Fruit fly (Drosophila melanogaster) whole organism, embryonic: Measurements from ENCODE around the gene TH1.

ENCODE experiments used
- Ada2b ChIP-seq: fragments of 200-800 bp; sonication (Bioruptor generic); IDR thresholded peaks from 2 replicates; pipeline ENCODE4 v1.3.6; 2022; ENCODE audit warnings: missing biosample characterization, missing genetic modification characterization
- Bdp1 ChIP-seq: fragments of 200-800 bp; sonication (Bioruptor generic); optimal IDR thresholded peaks from 3 replicates; lab custom pipeline; 2016; ENCODE audit warnings: missing biosample characterization, missing genetic modification characterization
- CG11085 ChIP-seq: fragments of 200-800 bp; sonication (Bioruptor generic); IDR thresholded peaks from 2 replicates; pipeline ENCODE4 v1.3.6; 2022; ENCODE audit warnings: missing biosample characterization, missing genetic modification characterization
- CG11695 ChIP-seq: fragments of 200-800 bp; sonication (Bioruptor generic); IDR thresholded peaks from 3 replicates; pipeline ENCODE4 v1.3.6; 2022; ENCODE audit warnings: missing biosample characterization, missing genetic modification characterization
- CG12104 ChIP-seq: fragments of 200-800 bp; sonication (Bioruptor generic); optimal IDR thresholded peaks from 3 replicates; lab custom pipeline; 2016; ENCODE audit warnings: missing biosample characterization, missing genetic modification characterization
- CG12299 ChIP-seq: fragments of 200-800 bp; sonication (Bioruptor generic); optimal IDR thresholded peaks from 2 replicates; lab custom pipeline; 2018; ENCODE audit warnings: missing biosample characterization, mild to moderate bottlenecking, missing genetic modification characterization
- CG13424 ChIP-seq: fragments of 200-800 bp; sonication (Bioruptor generic); optimal IDR thresholded peaks from 2 replicates; lab custom pipeline; 2019; ENCODE audit warnings: missing biosample characterization, mild to moderate bottlenecking, missing genetic modification characterization, moderate library complexity
- CG14667 ChIP-seq: fragments of 200-800 bp; sonication (Bioruptor generic); IDR thresholded peaks from 2 replicates; pipeline ENCODE4 v1.3.6; 2022; ENCODE audit warnings: missing biosample characterization, missing genetic modification characterization
- CG2116 ChIP-seq: fragments of 200-800 bp; sonication (Bioruptor generic); optimal IDR thresholded peaks from 3 replicates; lab custom pipeline; 2018; ENCODE audit warnings: missing biosample characterization, mild to moderate bottlenecking, missing genetic modification characterization
- CG31224 ChIP-seq: fragments of 200-800 bp; sonication (Bioruptor generic); IDR thresholded peaks from 2 replicates; pipeline ENCODE4 v1.3.6; 2022; ENCODE audit warnings: missing biosample characterization, missing genetic modification characterization
- CG4404 ChIP-seq: fragments of 200-800 bp; sonication (Bioruptor generic); IDR thresholded peaks from 2 replicates; pipeline ENCODE4 v1.3.6; 2022; ENCODE audit warnings: missing biosample characterization, missing genetic modification characterization
- CG4424 ChIP-seq: fragments of 200-800 bp; sonication (Bioruptor generic); optimal IDR thresholded peaks from 3 replicates; lab custom pipeline; 2016; ENCODE audit warnings: missing biosample characterization, missing genetic modification characterization
- CG7839 ChIP-seq: fragments of 200-800 bp; sonication (Bioruptor generic); optimal IDR thresholded peaks from 3 replicates; lab custom pipeline; 2018; ENCODE audit warnings: missing biosample characterization, mild to moderate bottlenecking, missing genetic modification characterization, moderate library complexity
- CG8281 ChIP-seq: fragments of 200-800 bp; sonication (Bioruptor generic); optimal IDR thresholded peaks from 2 replicates; lab custom pipeline; 2018; ENCODE audit warnings: missing biosample characterization, mild to moderate bottlenecking, missing genetic modification characterization, moderate library complexity
- D ChIP-seq, 2 experiments: fragments of 200-800 bp in 1 of 2; fragments of >200 bp in 1 of 2; sonication (Bioruptor generic) in 1 of 2; optimal IDR thresholded peaks; 2 replicates in 1 of 2; 3 replicates in 1 of 2; lab custom pipeline; 2017; ENCODE audit warnings: mild to moderate bottlenecking in 1 of 2, missing biosample characterization in 1 of 2, missing genetic modification characterization in 1 of 2, missing genetic modification reagents in 1 of 2
- Dbx ChIP-seq: fragments of 200-800 bp; sonication (Bioruptor generic); IDR thresholded peaks from 3 replicates; pipeline ENCODE4 v1.3.6; 2022; ENCODE audit warnings: missing biosample characterization, missing genetic modification characterization
- Dek ChIP-seq: fragments of 200-800 bp; sonication (Bioruptor generic); optimal IDR thresholded peaks from 3 replicates; lab custom pipeline; 2019; ENCODE audit warnings: missing biosample characterization, mild to moderate bottlenecking, missing genetic modification characterization, moderate library complexity
- Dip2 ChIP-seq: fragments of 200-800 bp; sonication (Bioruptor generic); IDR thresholded peaks from 2 replicates; pipeline ENCODE4 v1.3.6; 2022; ENCODE audit warnings: missing biosample characterization, missing genetic modification characterization
- Eip74EF ChIP-seq, 2 experiments: fragments of 200-800 bp in 1 of 2; fragments of >200 bp in 1 of 2; sonication (Bioruptor generic) in 1 of 2; optimal IDR thresholded peaks; 2 replicates each; lab custom pipeline; 2017 to 2019; ENCODE audit warnings: missing biosample characterization in 2 of 2, missing genetic modification characterization in 2 of 2, mild to moderate bottlenecking in 1 of 2, moderate library complexity in 1 of 2
- Fer3 ChIP-seq: fragments of 200-800 bp; sonication (Bioruptor generic); optimal IDR thresholded peaks from 2 replicates; lab custom pipeline; 2018; ENCODE audit warnings: missing biosample characterization, mild to moderate bottlenecking, missing genetic modification characterization, moderate library complexity
- HLH4C ChIP-seq: fragments of 200-800 bp; sonication (Bioruptor generic); IDR thresholded peaks from 3 replicates; pipeline ENCODE4 v1.3.6; 2022; ENCODE audit warnings: missing biosample characterization, missing genetic modification characterization; ENCODE audit not compliant: partially characterized antibody
- MESR4 ChIP-seq: fragments of 200-800 bp; sonication (Bioruptor generic); optimal IDR thresholded peaks from 2 replicates; lab custom pipeline; 2018; ENCODE audit warnings: missing biosample characterization, mild to moderate bottlenecking, missing genetic modification characterization, moderate library complexity
- Max ChIP-seq: fragments of 200-800 bp; sonication (Bioruptor generic); optimal IDR thresholded peaks from 2 replicates; lab custom pipeline; 2016; ENCODE audit warnings: missing biosample characterization, mild to moderate bottlenecking, missing genetic modification characterization
- Med ChIP-seq: fragments of 200-800 bp; sonication (Bioruptor generic); peaks from one replicate; lab custom pipeline; 2016; ENCODE audit warnings: missing biosample characterization, missing genetic modification characterization, mild to moderate bottlenecking, inconsistent platforms, moderate library complexity
- NC2β ChIP-seq: fragments of 200-800 bp; sonication (Bioruptor generic); optimal IDR thresholded peaks from 2 replicates; lab custom pipeline; 2016; ENCODE audit warnings: missing biosample characterization, missing genetic modification characterization
- Sin3A ChIP-seq: fragments of >200 bp; optimal IDR thresholded peaks from 2 replicates; lab custom pipeline; 2018
- Spps ChIP-seq: fragments of 200-800 bp; sonication (Bioruptor generic); optimal IDR thresholded peaks from 2 replicates; lab custom pipeline; 2018; ENCODE audit warnings: missing biosample characterization, mild to moderate bottlenecking, missing genetic modification characterization
- TFAM ChIP-seq: fragments of 200-800 bp; sonication (Bioruptor generic); optimal IDR thresholded peaks from 2 replicates; lab custom pipeline; 2017; ENCODE audit warnings: missing biosample characterization, missing genetic modification characterization, inconsistent platforms
- ab ChIP-seq: fragments of 200-800 bp; sonication (Bioruptor generic); optimal IDR thresholded peaks from 2 replicates; lab custom pipeline; 2016; ENCODE audit warnings: missing biosample characterization, missing genetic modification characterization
- amos ChIP-seq: fragments of 200-800 bp; sonication (Bioruptor generic); IDR thresholded peaks from 2 replicates; pipeline ENCODE4 v1.3.6; 2022; ENCODE audit warnings: missing biosample characterization, missing genetic modification characterization; ENCODE audit not compliant: partially characterized antibody
- bab2 ChIP-seq: fragments of 200-800 bp; sonication (Bioruptor generic); optimal IDR thresholded peaks from 2 replicates; lab custom pipeline; 2016; ENCODE audit warnings: missing biosample characterization, missing genetic modification characterization
- bcd ChIP-seq: fragments of 200-800 bp; sonication (Bioruptor generic); optimal IDR thresholded peaks from 2 replicates; lab custom pipeline; 2017; ENCODE audit warnings: missing biosample characterization, mild to moderate bottlenecking, missing genetic modification characterization
- disco-r ChIP-seq: fragments of 200-800 bp; sonication (Bioruptor generic); optimal IDR thresholded peaks from 2 replicates; lab custom pipeline; 2016; ENCODE audit warnings: missing biosample characterization, missing genetic modification characterization
- fd3F ChIP-seq: fragments of 200-800 bp; sonication (Bioruptor generic); optimal IDR thresholded peaks from 2 replicates; lab custom pipeline; 2018; ENCODE audit warnings: missing biosample characterization, mild to moderate bottlenecking, missing genetic modification characterization, moderate library complexity
- gce ChIP-seq: fragments of 200-800 bp; sonication (Bioruptor generic); IDR thresholded peaks from 3 replicates; pipeline ENCODE4 v1.3.6; 2022; ENCODE audit warnings: missing biosample characterization, missing genetic modification characterization
- h ChIP-seq: fragments of >200 bp; optimal IDR thresholded peaks from 2 replicates; lab custom pipeline; 2017
- ham ChIP-seq: fragments of 200-800 bp; sonication (Bioruptor generic); IDR thresholded peaks from 2 replicates; pipeline ENCODE4 v1.3.6; 2022; ENCODE audit warnings: missing biosample characterization, missing genetic modification characterization
- hb ChIP-seq: fragments of 200-800 bp; sonication (Bioruptor generic); IDR thresholded peaks from 3 replicates; pipeline ENCODE4 v1.3.6; 2022; ENCODE audit warnings: missing biosample characterization, missing genetic modification characterization; ENCODE audit not compliant: partially characterized antibody
- kah ChIP-seq: fragments of 200-800 bp; sonication (Bioruptor generic); optimal IDR thresholded peaks from 2 replicates; lab custom pipeline; 2018; ENCODE audit warnings: missing biosample characterization, mild to moderate bottlenecking, missing genetic modification characterization
- kay ChIP-seq: fragments of 200-800 bp; sonication (Bioruptor generic); optimal IDR thresholded peaks from 2 replicates; lab custom pipeline; 2016; ENCODE audit warnings: missing biosample characterization, missing genetic modification characterization
- lbe ChIP-seq: fragments of 200-800 bp; sonication (Bioruptor generic); optimal IDR thresholded peaks from 2 replicates; lab custom pipeline; 2016; ENCODE audit warnings: missing biosample characterization, mild to moderate bottlenecking, missing genetic modification characterization
- mam ChIP-seq: fragments of 200-800 bp; sonication (Bioruptor generic); optimal IDR thresholded peaks from 3 replicates; lab custom pipeline; 2016; ENCODE audit warnings: missing biosample characterization, missing genetic modification characterization
- mld ChIP-seq: fragments of 200-800 bp; sonication (Bioruptor generic); IDR thresholded peaks from 3 replicates; pipeline ENCODE4 v1.3.6; 2022; ENCODE audit warnings: missing biosample characterization, missing genetic modification characterization; ENCODE audit not compliant: partially characterized antibody
- onecut ChIP-seq: fragments of 200-800 bp; sonication (Bioruptor generic); IDR thresholded peaks from 2 replicates; pipeline ENCODE4 v1.3.6; 2022; ENCODE audit warnings: missing biosample characterization, missing genetic modification characterization
- pita ChIP-seq: fragments of 200-800 bp; sonication (Bioruptor generic); optimal IDR thresholded peaks from 2 replicates; lab custom pipeline; 2017; ENCODE audit warnings: missing biosample characterization, mild to moderate bottlenecking, missing genetic modification characterization
- pros ChIP-seq: fragments of 200-800 bp; sonication (Bioruptor generic); optimal IDR thresholded peaks from 3 replicates; lab custom pipeline; 2019; ENCODE audit warnings: missing biosample characterization, mild to moderate bottlenecking, missing genetic modification characterization, moderate library complexity
- psq ChIP-seq: fragments of 200-800 bp; sonication (Bioruptor generic); optimal IDR thresholded peaks from 2 replicates; lab custom pipeline; 2017; ENCODE audit warnings: missing biosample characterization, missing genetic modification characterization
- sisA ChIP-seq: fragments of 200-800 bp; sonication (Bioruptor generic); IDR thresholded peaks from 2 replicates; pipeline ENCODE4 v1.3.6; 2022; ENCODE audit warnings: missing biosample characterization, missing genetic modification characterization
- slp2 ChIP-seq: fragments of 200-800 bp; sonication (Bioruptor generic); optimal IDR thresholded peaks from 2 replicates; lab custom pipeline; 2016; ENCODE audit warnings: missing biosample characterization, missing genetic modification characterization
- so ChIP-seq: fragments of 200-800 bp; sonication (Bioruptor generic); IDR thresholded peaks from 3 replicates; pipeline ENCODE4 v1.3.6; 2022; ENCODE audit warnings: missing biosample characterization, missing genetic modification characterization
- zen ChIP-seq: fragments of 200-800 bp; sonication (Bioruptor generic); optimal IDR thresholded peaks from 3 replicates; lab custom pipeline; 2018; ENCODE audit warnings: missing biosample characterization, mild to moderate bottlenecking, missing genetic modification characterization, moderate library complexity

Gene TH1

dm6 chrX:16391397-16391796 lies at the start of gene TH1, which contains the start of gene mei-41 (continued):
- TF ChIP-seq so (peak; percentile 82), slp2 (GFP tag; lab: Kevin White, UChicago) (peak; percentile 48), CG11085 (GFP tag; lab: Robert Waterston, UW) (peak; percentile 95), CG13424 (peak; percentile 91), HLH4C (GFP tag; lab: Robert Waterston, UW) (peak; percentile 43; the same call in 1 of the 3 replicates), CG11695 (GFP tag; lab: Robert Waterston, UW) (peak; percentile 92), Max (GFP tag; lab: Kevin White, UChicago) (peak; percentile 79), Dip2 (GFP tag; lab: Robert Waterston, UW) (0 out of 2 replicates have a peak, but pooled peaks have one; percentile 40), Dek (tag; lab: Kevin White, UChicago) (peak; percentile 87), lbe (no peak), psq (no peak), onecut (GFP tag; lab: Robert Waterston, UW) (peak; percentile 76), Sin3A (lab: Kevin White, UChicago) (peak; percentile 64), Bdp1 (peak; percentile 48), gce (GFP tag; lab: Robert Waterston, UW) (peak; percentile 85; the same call in 2 of the 3 replicates), sisA (peak; percentile 95), CG8281 (tag; lab: Kevin White, UChicago) (no peak), disco-r (GFP tag; lab: Kevin White, UChicago) (no peak), amos (GFP tag; lab: Robert Waterston, UW) (peak; percentile 42), mld (GFP tag; lab: Robert Waterston, UW) (no peak), bab2 (GFP tag; lab: Kevin White, UChicago) (peak; percentile 60), ab (GFP tag; lab: Kevin White, UChicago) (no peak), mam (GFP tag; lab: Kevin White, UChicago) (peak; percentile 66), CG31224 (GFP tag; lab: Robert Waterston, UW) (peak; percentile 90), Fer3 (peak; percentile 88), CG14667 (peak; percentile 95), fd3F (peak; percentile 87), Ada2b (peak; percentile 93), h (lab: Kevin White, UChicago) (no peak), CG2116 (GFP tag; lab: Kevin White, UChicago) (peak; percentile 70), pita (GFP tag; lab: Kevin White, UChicago) (no peak), MESR4 (GFP tag; lab: Kevin White, UChicago) (no peak), CG12104 (GFP tag; lab: Kevin White, UChicago) (peak; percentile 81), Eip74EF (GFP tag; optimal IDR thresholded peaks at IDR 0.05; lab: Kevin White, UChicago) (no peak), pros (GFP tag; lab: Kevin White, UChicago) (no peak), CG4424 (peak; percentile 76), hb (GFP tag; lab: Robert Waterston, UW) (no peak), NC2β (peak; percentile 27), CG7839 (tag; lab: Kevin White, UChicago) (peak; percentile 96), CG4404 (GFP tag; lab: Robert Waterston, UW) (peak; percentile 95), D (optimal IDR thresholded peaks at IDR 0.05; lab: Kevin White, UChicago) (no peak), D (GFP tag; optimal IDR thresholded peaks at IDR 0.05; lab: Kevin White, UChicago) (peak; percentile 80), zen (peak; percentile 93), ham (GFP tag; lab: Robert Waterston, UW) (peak; percentile 47; the same call in 1 of the 2 replicates), kah (GFP tag; lab: Kevin White, UChicago) (peak; percentile 58), CG12299 (tag; lab: Kevin White, UChicago) (peak; percentile 80), Spps (peak; percentile 75), kay (GFP tag; lab: Kevin White, UChicago) (peak; percentile 76), bcd (GFP tag; lab: Kevin White, UChicago) (peak; percentile 89), Dbx (GFP tag; lab: Robert Waterston, UW) (peak; percentile 95), Med (peak; percentile 91), TFAM (GFP tag; lab: Kevin White, UChicago) (no peak)
